Fruit fly (Drosophila melanogaster) S2 (cell line): ENCODE results near the gene ltl.

ENCODE experiments used
- CG8478 ChIP-seq: fragments of >200 bp; optimal IDR thresholded peaks from 2 replicates; lab custom pipeline; 2018
- CTCF ChIP-seq, 2 experiments: fragments of >200 bp; optimal IDR thresholded peaks; 2 replicates each; lab custom pipeline; 2018

DNA sequence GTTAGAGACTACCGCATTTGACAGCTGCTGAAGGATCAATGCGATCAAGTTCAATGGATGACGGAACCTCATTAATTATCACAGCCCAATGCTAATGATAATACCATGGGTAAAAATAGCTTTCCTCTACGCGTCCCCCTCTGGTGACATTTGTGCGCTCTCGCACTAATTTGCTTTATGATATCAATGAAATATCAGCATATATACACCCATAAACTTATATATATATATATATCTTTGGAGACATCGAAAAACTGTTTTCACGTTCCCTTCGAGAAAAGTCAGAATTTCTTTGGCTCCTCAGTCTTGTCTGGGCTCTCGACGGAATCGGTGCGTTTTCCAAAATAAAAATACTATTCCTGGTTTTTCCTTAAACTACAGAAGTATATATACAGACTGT, 43.5 kb downstream of the ltl start, which contains the start of gene frac:
- TF ChIP-seq CTCF (optimal IDR thresholded peaks at IDR 0.05; lab: Kevin White, UChicago) = no peak
- no peak for TF ChIP-seq CG8478
